Fruit fly (Drosophila melanogaster): ENCODE results near the gene CG43355.

dm6 chr2L:11535845-11536244 is 51.3 kb downstream of the CG43355 start, which contains the start of gene CG43438:
- no peak for TF ChIP-seq EcR (GFP tag; optimal IDR thresholded peaks at IDR 0.05)
- no peak for TF ChIP-seq CG8478 (optimal IDR thresholded peaks at IDR 0.05)

All from whole organism.